Worm (Caenorhabditis elegans) whole organism, young adult: ENCODE measurements around the gene F19F10.14.

Experiments
- F22D6.2 ChIP-seq: sonication (generic microtip); optimal IDR thresholded peaks from 2 replicates; lab custom pipeline; 2016; ENCODE audit warnings: mild to moderate bottlenecking, missing genetic modification characterization, missing compliant biosample characterization
- Y67H2A.10 ChIP-seq: fragments of 200-800 bp; sonication (Bioruptor generic); conservative IDR thresholded peaks from 2 replicates; pipeline ENCODE4 v1.3.6; 2022; ENCODE audit warnings: missing genetic modification reagents, missing genetic modification characterization, missing compliant biosample characterization
- ama-1 ChIP-seq, 3 experiments: fragments of 150-350 bp in 1 of 3; sonication (generic microtip) in 2 of 3; optimal IDR thresholded peaks; 2 replicates each; lab custom pipeline; 2014 to 2018; ENCODE audit warnings: missing biosample characterization in 2 of 3, missing genetic modification characterization in 2 of 3, missing genetic modification reagents in 2 of 3

- TF ChIP-seq F22D6.2 (tag; lab: Kevin White, UChicago) (no peak), Y67H2A.10 (GFP tag; lab: Robert Waterston, UW) (no peak), ama-1 (optimal IDR thresholded peaks at IDR 0.05; lab: Kevin White, UChicago) (no peak), ama-1 (GFP tag; optimal IDR thresholded peaks at IDR 0.05; lab: Kevin White, UChicago) (no peak)
Observed at ce11 chrV:7555875-7556274, 15.0 kb downstream of the F19F10.14 start.
